Worm (Caenorhabditis elegans): Measurements from ENCODE around the gene H20J04.9.

- TF ChIP-seq jun-1 (tag; optimal IDR thresholded peaks at IDR 0.05) (no peak), elt-3 (tag; optimal IDR thresholded peaks at IDR 0.05) (no peak), nhr-237 (tag; optimal IDR thresholded peaks at IDR 0.05) (no peak), nhr-25 (tag; optimal IDR thresholded peaks at IDR 0.05) (no peak)
Observed at ce11 chrII:4320455-4320854, 30.5 kb upstream of the H20J04.9 start, which contains the start of gene Y52E8A.2.
